Worm (Caenorhabditis elegans): Measurements from ENCODE around the gene fat-3.

DNA sequence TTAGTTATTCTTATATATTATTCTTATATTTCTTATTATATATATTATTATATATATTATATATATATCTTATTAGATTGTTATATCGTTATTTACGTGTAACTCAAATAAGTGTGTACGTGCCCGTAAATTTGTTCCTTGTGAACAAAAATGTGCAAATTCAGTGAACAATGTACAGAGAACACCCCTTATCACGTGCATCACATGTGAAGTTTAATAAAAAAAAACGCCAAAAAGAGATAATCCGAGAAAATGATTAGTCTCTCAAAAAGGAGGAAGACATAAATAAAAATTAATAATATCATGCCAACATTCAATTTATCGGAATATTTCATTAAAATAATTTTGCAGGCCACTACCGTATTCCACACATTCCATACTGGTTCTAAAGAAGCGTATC lies 3.2 kb upstream of the fat-3 start:
- TF ChIP-seq egl-27 (tag; optimal IDR thresholded peaks at IDR 0.05) (no peak), nhr-76 (tag; optimal IDR thresholded peaks at IDR 0.05) (no peak), ceh-82 (tag; optimal IDR thresholded peaks at IDR 0.05) (no peak), Y75B8A.6 (GFP tag; IDR thresholded peaks at IDR 0.05) (no peak), nhr-237 (tag; optimal IDR thresholded peaks at IDR 0.05) (no peak), nhr-25 (tag; optimal IDR thresholded peaks at IDR 0.05; ENCODE audit: borderline replicate concordance, insufficient read depth) (no peak), pqm-1 (tag; optimal IDR thresholded peaks at IDR 0.05) (no peak), nhr-28 (tag; optimal IDR thresholded peaks at IDR 0.05) (no peak), lin-39 (tag; optimal IDR thresholded peaks at IDR 0.05) (no peak), lin-29 (GFP tag; IDR thresholded peaks at IDR 0.05) (no peak), fos-1 (tag; optimal IDR thresholded peaks at IDR 0.05) (no peak), jun-1 (tag; optimal IDR thresholded peaks at IDR 0.05) (no peak)
